Fruit fly (Drosophila melanogaster) whole organism, embryonic: ENCODE data around the gene Gr93a.
A peak's percentile ranks its signal among the peaks of the same experiment; 100 is the strongest.

Experiments used
- Antp ChIP-seq: fragments of 200-800 bp; sonication (Bioruptor generic); optimal IDR thresholded peaks from 3 replicates; lab custom pipeline; 2016; ENCODE audit warnings: missing biosample characterization, missing genetic modification characterization
- Bdp1 ChIP-seq: fragments of 200-800 bp; sonication (Bioruptor generic); optimal IDR thresholded peaks from 3 replicates; lab custom pipeline; 2016; ENCODE audit warnings: missing biosample characterization, missing genetic modification characterization
- Blimp-1 ChIP-seq: fragments of 200-800 bp; sonication (Bioruptor generic); optimal IDR thresholded peaks from 3 replicates; lab custom pipeline; 2018; ENCODE audit warnings: missing biosample characterization, missing genetic modification characterization, mild to moderate bottlenecking, moderate library complexity, missing genetic modification reagents
- CG10431 ChIP-seq: fragments of 200-800 bp; sonication (Bioruptor generic); optimal IDR thresholded peaks from 3 replicates; lab custom pipeline; 2018; ENCODE audit warnings: missing biosample characterization, mild to moderate bottlenecking, missing genetic modification characterization
- CG10462 ChIP-seq: fragments of 200-800 bp; sonication (Bioruptor generic); optimal IDR thresholded peaks from 2 replicates; lab custom pipeline; 2016; ENCODE audit warnings: missing biosample characterization, missing genetic modification characterization
- CG11456 ChIP-seq: fragments of 200-800 bp; sonication (Bioruptor generic); IDR thresholded peaks from 3 replicates; pipeline ENCODE4 v1.3.6; 2022; ENCODE audit warnings: missing biosample characterization, missing genetic modification characterization
- CG1233 ChIP-seq: fragments of 200-800 bp; sonication (Bioruptor generic); optimal IDR thresholded peaks from 4 replicates; lab custom pipeline; 2018; ENCODE audit warnings: missing biosample characterization, mild to moderate bottlenecking, missing genetic modification characterization
- CG12744 ChIP-seq: fragments of 200-800 bp; sonication (Bioruptor generic); optimal IDR thresholded peaks from 2 replicates; lab custom pipeline; 2016; ENCODE audit warnings: missing biosample characterization, missing genetic modification characterization
- CG12769 ChIP-seq: fragments of 200-800 bp; sonication (Bioruptor generic); optimal IDR thresholded peaks from 2 replicates; lab custom pipeline; 2019; ENCODE audit warnings: missing biosample characterization, mild to moderate bottlenecking, missing genetic modification characterization, moderate library complexity
- CG14014 ChIP-seq: fragments of 200-800 bp; sonication (Bioruptor generic); IDR thresholded peaks from 2 replicates; pipeline ENCODE4 v1.3.6; 2022; ENCODE audit warnings: missing biosample characterization, missing genetic modification characterization
- CG14667 ChIP-seq: fragments of 200-800 bp; sonication (Bioruptor generic); IDR thresholded peaks from 2 replicates; pipeline ENCODE4 v1.3.6; 2022; ENCODE audit warnings: missing biosample characterization, missing genetic modification characterization
- CG15073 ChIP-seq: fragments of 200-800 bp; sonication (Bioruptor generic); optimal IDR thresholded peaks from 2 replicates; lab custom pipeline; 2016; ENCODE audit warnings: missing biosample characterization, missing genetic modification characterization
- CG1602 ChIP-seq: fragments of 200-800 bp; sonication (Bioruptor generic); optimal IDR thresholded peaks from 3 replicates; lab custom pipeline; 2016; ENCODE audit warnings: missing biosample characterization, missing genetic modification characterization
- CG16813 ChIP-seq: fragments of 200-800 bp; sonication (Bioruptor generic); IDR thresholded peaks from 3 replicates; pipeline ENCODE4 v1.3.6; 2022; ENCODE audit warnings: missing biosample characterization, missing genetic modification characterization; ENCODE audit not compliant: partially characterized antibody
- CG17186 ChIP-seq: fragments of 200-800 bp; sonication (Bioruptor generic); optimal IDR thresholded peaks from 3 replicates; lab custom pipeline; 2017; ENCODE audit warnings: missing biosample characterization, missing genetic modification reagents, missing genetic modification characterization
- CG17612 ChIP-seq: fragments of 200-800 bp; sonication (Bioruptor generic); IDR thresholded peaks from 2 replicates; pipeline ENCODE4 v1.3.6; 2022; ENCODE audit warnings: missing biosample characterization, missing genetic modification characterization
- CG18619 ChIP-seq: fragments of 200-800 bp; sonication (Bioruptor generic); optimal IDR thresholded peaks from 3 replicates; lab custom pipeline; 2017; ENCODE audit warnings: missing biosample characterization, mild to moderate bottlenecking, missing genetic modification characterization
- CG2712 ChIP-seq: fragments of 200-800 bp; optimal IDR thresholded peaks from 3 replicates; lab custom pipeline; 2019; ENCODE audit warnings: missing biosample characterization, mild to moderate bottlenecking, missing genetic modification characterization, moderate library complexity
- CG30020 ChIP-seq: fragments of 200-800 bp; optimal IDR thresholded peaks from 2 replicates; lab custom pipeline; 2019; ENCODE audit warnings: missing biosample characterization, mild to moderate bottlenecking, missing genetic modification characterization, moderate library complexity
- CG30431 ChIP-seq: fragments of 200-800 bp; sonication (Bioruptor generic); optimal IDR thresholded peaks from 2 replicates; lab custom pipeline; 2017; ENCODE audit warnings: missing biosample characterization, missing genetic modification characterization
- CG31388 ChIP-seq: fragments of 200-800 bp; sonication (Bioruptor generic); optimal IDR thresholded peaks from 2 replicates; lab custom pipeline; 2016; ENCODE audit warnings: missing biosample characterization, missing genetic modification characterization
- CG3281 ChIP-seq: fragments of 200-800 bp; sonication (Bioruptor generic); optimal IDR thresholded peaks from 3 replicates; lab custom pipeline; 2017; ENCODE audit warnings: missing biosample characterization, mild to moderate bottlenecking, missing genetic modification characterization
- CG42726 ChIP-seq: fragments of 200-800 bp; sonication (Bioruptor generic); IDR thresholded peaks from 2 replicates; pipeline ENCODE4 v1.3.6; 2022; ENCODE audit warnings: missing biosample characterization, missing genetic modification characterization; ENCODE audit not compliant: partially characterized antibody
- CG4360 ChIP-seq: fragments of 200-800 bp; sonication (Bioruptor generic); IDR thresholded peaks from 2 replicates; pipeline ENCODE4 v1.3.6; 2022; ENCODE audit warnings: missing biosample characterization, missing genetic modification characterization
- CG6254 ChIP-seq: fragments of 200-800 bp; sonication (Bioruptor generic); optimal IDR thresholded peaks from 3 replicates; lab custom pipeline; 2017; ENCODE audit warnings: mild to moderate bottlenecking, missing biosample characterization, missing genetic modification reagents, missing genetic modification characterization
- CG8478 ChIP-seq: fragments of >200 bp; optimal IDR thresholded peaks from 2 replicates; lab custom pipeline; 2018
- CG9727 ChIP-seq: fragments of 200-800 bp; sonication (Bioruptor generic); optimal IDR thresholded peaks from 3 replicates; lab custom pipeline; 2017; ENCODE audit warnings: missing biosample characterization, mild to moderate bottlenecking, missing genetic modification characterization
- Elba2 ChIP-seq: fragments of 200-800 bp; sonication (Bioruptor generic); optimal IDR thresholded peaks from 3 replicates; lab custom pipeline; 2016; ENCODE audit warnings: missing biosample characterization, missing genetic modification characterization
- Ets65A ChIP-seq: fragments of 200-800 bp; sonication (Bioruptor generic); peaks from one replicate; lab custom pipeline; 2016; ENCODE audit warnings: missing biosample characterization, missing genetic modification characterization
- Nf-YB ChIP-seq: fragments of 200-800 bp; sonication (Bioruptor generic); optimal IDR thresholded peaks from 3 replicates; lab custom pipeline; 2019; ENCODE audit warnings: missing biosample characterization, mild to moderate bottlenecking, missing genetic modification characterization, moderate library complexity
- Usf ChIP-seq: fragments of 200-800 bp; sonication (Bioruptor generic); optimal IDR thresholded peaks from 2 replicates; lab custom pipeline; 2017; ENCODE audit warnings: missing genotype, missing biosample characterization, missing genetic modification characterization
- ac ChIP-seq: fragments of 200-800 bp; sonication (Bioruptor generic); optimal IDR thresholded peaks from 3 replicates; lab custom pipeline; 2017; ENCODE audit warnings: missing biosample characterization, mild to moderate bottlenecking, missing genetic modification characterization
- ato ChIP-seq: fragments of 200-800 bp; sonication (Bioruptor generic); IDR thresholded peaks from 2 replicates; pipeline ENCODE4 v1.3.6; 2022; ENCODE audit warnings: missing biosample characterization, missing genetic modification characterization; ENCODE audit not compliant: partially characterized antibody
- az2 ChIP-seq: fragments of 200-800 bp; sonication (Bioruptor generic); optimal IDR thresholded peaks from 3 replicates; lab custom pipeline; 2016; ENCODE audit warnings: missing biosample characterization, missing genetic modification characterization
- cad ChIP-seq: fragments of >200 bp; optimal IDR thresholded peaks from 2 replicates; lab custom pipeline; 2017; ENCODE audit warnings: missing biosample characterization, missing genetic modification characterization
- cato ChIP-seq: fragments of 200-800 bp; sonication (Bioruptor generic); optimal IDR thresholded peaks from 2 replicates; lab custom pipeline; 2016; ENCODE audit warnings: missing biosample characterization, missing genetic modification characterization, borderline replicate concordance
- dysf ChIP-seq: fragments of 200-800 bp; sonication (Bioruptor generic); IDR thresholded peaks from 3 replicates; pipeline ENCODE4 v1.3.6; 2022; ENCODE audit warnings: missing biosample characterization, missing genetic modification characterization
- fd102C ChIP-seq: fragments of 200-800 bp; sonication (Bioruptor generic); optimal IDR thresholded peaks from 2 replicates; lab custom pipeline; 2018; ENCODE audit warnings: missing biosample characterization, mild to moderate bottlenecking, missing genetic modification characterization, moderate library complexity
- fu2 ChIP-seq: fragments of 200-800 bp; sonication (Bioruptor generic); optimal IDR thresholded peaks from 2 replicates; lab custom pipeline; 2016; ENCODE audit warnings: missing biosample characterization, missing genetic modification characterization
- hkb ChIP-seq, 2 experiments: fragments of 200-800 bp in 1 of 2; fragments of >200 bp in 1 of 2; sonication (Bioruptor generic) in 1 of 2; IDR thresholded peaks in 1 of 2; optimal IDR thresholded peaks in 1 of 2; 2 replicates each; pipeline versions ENCODE4 v1.3.6 to Lab custom; 2017 to 2022; ENCODE audit warnings: missing biosample characterization in 1 of 2, missing genetic modification characterization in 1 of 2
- inv ChIP-seq: fragments of 200-800 bp; sonication (Bioruptor generic); IDR thresholded peaks from 2 replicates; pipeline ENCODE4 v1.3.6; 2022; ENCODE audit warnings: missing biosample characterization, missing genetic modification characterization; ENCODE audit not compliant: partially characterized antibody
- luna ChIP-seq: fragments of 200-800 bp; sonication (Bioruptor generic); optimal IDR thresholded peaks from 2 replicates; lab custom pipeline; 2016; ENCODE audit warnings: missing biosample characterization, missing genetic modification characterization
- p53 ChIP-seq: fragments of 200-800 bp; sonication (Bioruptor generic); optimal IDR thresholded peaks from 2 replicates; lab custom pipeline; 2016; ENCODE audit warnings: missing biosample characterization, missing genetic modification characterization
- sc ChIP-seq, 3 experiments: fragments of >200 bp in 2 of 3; fragments of 200-800 bp in 1 of 3; sonication (Bioruptor generic) in 1 of 3; optimal IDR thresholded peaks; 2 replicates in 2 of 3; 3 replicates in 1 of 3; lab custom pipeline; 2017; ENCODE audit warnings: mild to moderate bottlenecking in 1 of 3, missing biosample characterization in 1 of 3, missing genetic modification characterization in 1 of 3, missing genetic modification reagents in 1 of 3
- sob ChIP-seq: fragments of 200-800 bp; sonication (Bioruptor generic); IDR thresholded peaks from 2 replicates; pipeline ENCODE4 v1.3.6; 2022; ENCODE audit warnings: missing biosample characterization, missing genetic modification characterization
- sr ChIP-seq: fragments of 200-800 bp; sonication (Bioruptor generic); IDR thresholded peaks from 3 replicates; pipeline ENCODE4 v1.3.6; 2022; ENCODE audit warnings: missing biosample characterization, missing genetic modification characterization
- tin ChIP-seq: fragments of 200-800 bp; sonication (Bioruptor generic); optimal IDR thresholded peaks from 3 replicates; lab custom pipeline; 2016; ENCODE audit warnings: missing biosample characterization, missing genetic modification characterization
- vfl ChIP-seq: fragments of 200-800 bp; sonication (Bioruptor generic); optimal IDR thresholded peaks from 2 replicates; lab custom pipeline; 2016; ENCODE audit warnings: missing biosample characterization, missing genetic modification characterization
- yki ChIP-seq: fragments of >200 bp; optimal IDR thresholded peaks from 3 replicates; lab custom pipeline; 2018

Gene Gr93a

DNA sequence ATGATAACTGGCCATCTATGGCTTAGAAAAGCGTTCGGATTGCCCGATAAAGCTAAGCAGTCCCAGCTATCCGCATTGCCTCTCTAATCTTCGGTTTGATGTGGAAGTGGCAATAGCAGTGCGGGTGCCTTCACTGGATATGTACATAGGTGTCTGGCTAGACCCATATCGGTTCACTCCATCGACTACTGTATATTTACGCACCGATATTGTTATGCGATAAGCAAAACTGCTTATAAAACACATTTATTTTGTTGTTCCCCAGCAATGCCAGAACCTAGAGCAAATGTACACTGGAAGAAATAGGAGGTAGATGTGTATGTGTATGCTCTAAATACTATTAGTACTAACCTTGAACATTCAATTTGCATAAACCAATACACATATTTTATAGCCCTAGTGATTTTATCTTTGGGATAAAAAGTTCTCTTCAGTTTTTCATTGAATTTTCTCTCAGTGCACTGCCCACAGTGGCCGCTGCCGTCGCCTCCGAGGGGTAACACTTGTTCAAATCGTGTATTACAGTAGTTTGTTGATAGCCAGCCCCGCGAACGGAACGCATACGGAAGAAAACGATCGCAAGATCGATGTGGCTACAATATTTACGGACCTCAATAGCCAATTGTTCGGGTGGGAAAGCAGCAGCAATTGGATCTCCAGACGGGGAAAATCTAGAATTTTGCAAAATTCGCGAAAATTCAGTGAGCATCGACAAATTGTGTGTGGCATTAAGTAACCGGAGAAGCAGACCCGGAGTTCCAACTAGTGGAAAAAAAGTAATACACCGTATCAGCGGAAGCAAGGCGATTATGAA is 38.1 kb downstream of the Gr93a start, which contains the start of gene CG31431 (continued):
- TF ChIP-seq CG1233 (GFP tag; lab: Kevin White, UChicago) (peak; percentile 97), CG8478 (lab: Kevin White, UChicago) (no peak), ato (GFP tag; lab: Robert Waterston, UW) (no peak), CG14014 (GFP tag; lab: Robert Waterston, UW) (peak; percentile 98), sob (GFP tag; lab: Robert Waterston, UW) (peak; percentile 99), CG31388 (GFP tag; lab: Kevin White, UChicago) (peak; percentile 96), CG4360 (GFP tag; lab: Robert Waterston, UW) (peak; percentile 81), CG9727 (peak; percentile 97), fd102C (GFP tag; lab: Kevin White, UChicago) (peak; percentile 75), cad (no peak), CG30020 (tag; lab: Kevin White, UChicago) (peak; percentile 77), CG1602 (GFP tag; lab: Kevin White, UChicago) (peak; percentile 95), cato (peak; percentile 93), Nf-YB (peak; percentile 82), Ets65A (peak; percentile 99), CG12769 (tag; lab: Kevin White, UChicago) (peak; percentile 99), CG16813 (GFP tag; lab: Robert Waterston, UW) (no peak), CG6254 (peak; percentile 89), fu2 (peak; percentile 97), Elba2 (GFP tag; lab: Kevin White, UChicago) (peak; percentile 41), CG17186 (GFP tag; lab: Kevin White, UChicago) (peak; percentile 75), sc (optimal IDR thresholded peaks at IDR 0.05; lab: Kevin White, UChicago) (no peak), sc (GFP tag; optimal IDR thresholded peaks at IDR 0.05; lab: Kevin White, UChicago) (peak; percentile 87), luna (peak; percentile 94), yki (lab: Kevin White, UChicago) (no peak), CG17612 (GFP tag; lab: Robert Waterston, UW) (peak; percentile 93), tin (GFP tag; lab: Kevin White, UChicago) (peak; percentile 97), CG30431 (peak; percentile 92), Bdp1 (GFP tag; lab: Kevin White, UChicago) (peak; percentile 88), CG10431 (GFP tag; lab: Kevin White, UChicago) (peak; percentile 69), p53 (GFP tag; lab: Kevin White, UChicago) (peak; percentile 82), az2 (GFP tag; lab: Kevin White, UChicago) (peak; percentile 97), dysf (GFP tag; lab: Robert Waterston, UW) (peak; percentile 98), CG18619 (GFP tag; lab: Kevin White, UChicago) (peak; percentile 95), Antp (GFP tag; lab: Kevin White, UChicago) (peak; percentile 98), CG15073 (GFP tag; lab: Kevin White, UChicago) (peak; percentile 78), ac (GFP tag; lab: Kevin White, UChicago) (peak; percentile 88), hkb (optimal IDR thresholded peaks at IDR 0.05; lab: Kevin White, UChicago) (no peak), hkb (GFP tag; IDR thresholded peaks at IDR 0.05; lab: Robert Waterston, UW) (peak; percentile 98), CG42726 (no peak), CG12744 (GFP tag; lab: Kevin White, UChicago) (peak; percentile 95), CG2712 (peak; percentile 97), CG3281 (peak; percentile 98), CG14667 (GFP tag; lab: Robert Waterston, UW) (peak; percentile 96), vfl (peak; percentile 96), sr (GFP tag; lab: Robert Waterston, UW) (peak; percentile 88), Blimp-1 (GFP tag; lab: Kevin White, UChicago) (peak; percentile 95), CG10462 (GFP tag; lab: Kevin White, UChicago) (peak; percentile 94), Usf (peak; percentile 93), CG11456 (GFP tag; lab: Robert Waterston, UW) (peak; percentile 98), inv (no peak)
